Worm (Caenorhabditis elegans) whole organism, midembryonic: Measurements from ENCODE around the gene nlt-1.

ENCODE experiments used
- T22C8.4 ChIP-seq: fragments of 200-800 bp; sonication (Bioruptor generic); IDR thresholded peaks from 2 replicates; pipeline ENCODE4 v1.3.6; 2022; ENCODE audit warnings: missing genetic modification characterization, missing compliant biosample characterization
- flt-1 ChIP-seq: fragments of 200-800 bp; sonication (Bioruptor generic); IDR thresholded peaks from 2 replicates; pipeline ENCODE4 v1.3.6; 2022; ENCODE audit warnings: missing genetic modification characterization, missing compliant biosample characterization
- ref-1 ChIP-seq: fragments of 200-800 bp; sonication (Bioruptor generic); conservative IDR thresholded peaks from 2 replicates; pipeline ENCODE4 v1.3.6; 2022; ENCODE audit warnings: missing genetic modification reagents, missing genetic modification characterization, missing compliant biosample characterization

DNA sequence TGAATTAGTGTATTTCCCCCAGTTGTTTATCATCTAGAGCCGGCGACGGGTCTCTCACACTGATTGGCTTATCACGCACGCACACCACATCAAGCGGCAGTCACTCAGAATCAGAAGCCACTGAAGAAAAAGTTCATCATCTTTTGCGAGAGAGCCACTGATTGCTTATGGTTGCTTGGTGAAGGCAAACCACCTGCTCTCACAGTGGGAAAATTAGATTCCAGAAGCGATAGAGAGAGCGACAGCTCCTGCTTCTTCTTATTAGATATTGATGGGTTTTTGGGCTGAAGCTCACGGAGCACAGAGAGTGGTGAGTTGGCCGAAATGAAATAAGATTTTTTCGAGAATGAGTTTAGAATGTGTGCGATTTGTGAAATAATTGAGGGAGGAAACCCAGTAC lies 44.8 kb downstream of the nlt-1 start:
- no peak for TF ChIP-seq T22C8.4 (GFP tag; lab: Robert Waterston, UW)
- no peak for TF ChIP-seq flt-1 (GFP tag; lab: Robert Waterston, UW)
- TF ChIP-seq ref-1 = no peak
